Fruit fly (Drosophila melanogaster) whole organism, embryonic: ENCODE measurements around the gene CG33262.

Source experiments
- B-H2 ChIP-seq: fragments of 200-800 bp; sonication (Bioruptor generic); optimal IDR thresholded peaks from 2 replicates; lab custom pipeline; 2018; ENCODE audit warnings: missing biosample characterization, mild to moderate bottlenecking, missing genetic modification characterization
- CG10209 ChIP-seq: fragments of 200-800 bp; sonication (Bioruptor generic); optimal IDR thresholded peaks from 3 replicates; lab custom pipeline; 2017; ENCODE audit warnings: missing biosample characterization, mild to moderate bottlenecking, missing genetic modification characterization, missing genetic modification reagents
- CG15514 ChIP-seq: fragments of 200-800 bp; sonication (Bioruptor generic); optimal IDR thresholded peaks from 3 replicates; lab custom pipeline; 2017; ENCODE audit warnings: missing biosample characterization, missing genetic modification characterization, mild to moderate bottlenecking, moderate library complexity, missing genetic modification reagents
- CG1792 ChIP-seq: fragments of 200-800 bp; sonication (Bioruptor generic); optimal IDR thresholded peaks from 2 replicates; lab custom pipeline; 2016; ENCODE audit warnings: missing biosample characterization, missing genetic modification characterization
- CG31388 ChIP-seq: fragments of 200-800 bp; sonication (Bioruptor generic); optimal IDR thresholded peaks from 2 replicates; lab custom pipeline; 2016; ENCODE audit warnings: missing biosample characterization, missing genetic modification characterization
- CG8765 ChIP-seq: fragments of 200-800 bp; sonication (Bioruptor generic); IDR thresholded peaks from 2 replicates; pipeline ENCODE4 v1.3.6; 2022; ENCODE audit warnings: missing biosample characterization, missing genetic modification characterization
- H15 ChIP-seq: fragments of 200-800 bp; sonication (Bioruptor generic); IDR thresholded peaks from 3 replicates; pipeline ENCODE4 v1.3.6; 2022; ENCODE audit warnings: missing biosample characterization, missing genetic modification characterization
- Jarid2 ChIP-seq: fragments of 200-800 bp; sonication (Bioruptor generic); optimal IDR thresholded peaks from 3 replicates; lab custom pipeline; 2017; ENCODE audit warnings: mild to moderate bottlenecking, missing biosample characterization, missing genetic modification reagents, missing genetic modification characterization
- br ChIP-seq: fragments of >200 bp; optimal IDR thresholded peaks from 2 replicates; lab custom pipeline; 2017
- nmo ChIP-seq: fragments of 200-800 bp; sonication (Bioruptor generic); optimal IDR thresholded peaks from 2 replicates; lab custom pipeline; 2018; ENCODE audit warnings: missing biosample characterization, mild to moderate bottlenecking, missing genetic modification characterization, moderate library complexity
- psq ChIP-seq: fragments of 200-800 bp; sonication (Bioruptor generic); optimal IDR thresholded peaks from 2 replicates; lab custom pipeline; 2017; ENCODE audit warnings: missing biosample characterization, missing genetic modification characterization
- ranshi ChIP-seq: fragments of 200-800 bp; sonication (Bioruptor generic); IDR thresholded peaks from 2 replicates; pipeline ENCODE4 v1.3.6; 2022; ENCODE audit warnings: missing biosample characterization, missing genetic modification characterization
- vnd ChIP-seq: fragments of 200-800 bp; sonication (Bioruptor generic); IDR thresholded peaks from 3 replicates; pipeline ENCODE4 v1.3.6; 2022; ENCODE audit warnings: missing biosample characterization, missing genetic modification characterization; ENCODE audit not compliant: partially characterized antibody
- zfh1 ChIP-seq: fragments of 200-800 bp; sonication (Bioruptor generic); IDR thresholded peaks from 3 replicates; pipeline ENCODE4 v1.3.6; 2022; ENCODE audit warnings: missing biosample characterization, missing genetic modification characterization

DNA sequence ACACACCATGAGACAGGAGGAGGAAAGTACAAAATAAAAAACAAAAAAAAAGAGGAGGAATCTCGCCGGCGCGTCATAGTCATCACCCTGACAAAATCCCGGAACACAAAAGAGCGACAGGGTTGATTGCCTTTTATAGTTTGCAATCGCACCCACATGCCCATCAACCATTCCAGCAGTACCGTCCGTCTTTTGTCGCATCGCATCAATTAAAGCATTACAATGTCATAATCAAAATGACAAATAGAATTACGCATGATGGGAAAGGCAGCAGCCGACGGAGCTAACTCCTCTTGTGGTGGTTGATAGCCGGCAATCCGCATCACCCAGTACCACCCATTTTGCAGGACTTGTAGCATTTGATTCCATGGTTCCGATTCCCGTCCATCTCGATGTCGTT lies 1.3 kb downstream of the CG33262 start:
- TF ChIP-seq Jarid2 (GFP tag; lab: Kevin White, UChicago), result no peak
- TF ChIP-seq CG1792 (GFP tag; lab: Kevin White, UChicago), result no peak
- TF ChIP-seq H15 (GFP tag; lab: Robert Waterston, UW), result no peak
- TF ChIP-seq B-H2 (GFP tag; lab: Kevin White, UChicago), result no peak
- no peak for TF ChIP-seq vnd (GFP tag; lab: Robert Waterston, UW)
- no peak for TF ChIP-seq br
- TF ChIP-seq CG15514 (GFP tag; lab: Kevin White, UChicago), result no peak
- no peak for TF ChIP-seq CG10209 (GFP tag; lab: Kevin White, UChicago)
- no peak for TF ChIP-seq CG31388
- no peak for TF ChIP-seq ranshi (GFP tag; lab: Robert Waterston, UW)
- TF ChIP-seq nmo (GFP tag; lab: Kevin White, UChicago), result no peak
- no peak for TF ChIP-seq zfh1 (GFP tag; lab: Robert Waterston, UW)
- TF ChIP-seq CG8765 (GFP tag; lab: Robert Waterston, UW), result no peak
- TF ChIP-seq psq, result no peak
